Worm (Caenorhabditis elegans): ENCODE results near the gene sprp-4.

- TF ChIP-seq ceh-82 (tag; optimal IDR thresholded peaks at IDR 0.05) = peak; percentile 83
- peak; percentile 94 for TF ChIP-seq lsy-12 (tag; optimal IDR thresholded peaks at IDR 0.05)
These were observed 17.5 kb downstream of the sprp-4 start, which contains the start of gene C28G1.2 for ce11 chrX:8835887-8836348.

Data from whole organism, L3 larva.